Worm (Caenorhabditis elegans) whole organism, L2 larva: ENCODE measurements around the gene frpr-18.
A peak's percentile ranks its signal among the peaks of the same experiment; 100 is the strongest.

Source experiments
- C34F6.9 ChIP-seq: fragments of 150-350 bp; optimal IDR thresholded peaks from 2 replicates; lab custom pipeline; 2014; ENCODE audit warnings: missing biosample characterization, missing genetic modification characterization
- R02D3.7 ChIP-seq: fragments of 150-350 bp; optimal IDR thresholded peaks from 2 replicates; lab custom pipeline; 2014; ENCODE audit warnings: missing biosample characterization, missing genetic modification characterization
- ZK546.5 ChIP-seq: sonication (generic microtip); optimal IDR thresholded peaks from 2 replicates; lab custom pipeline; 2017; ENCODE audit warnings: missing biosample characterization, missing genetic modification characterization
- alr-1 ChIP-seq: fragments of 150-350 bp; optimal IDR thresholded peaks from 2 replicates; lab custom pipeline; 2014; ENCODE audit warnings: missing biosample characterization, missing genetic modification characterization
- ama-1 ChIP-seq: fragments of 150-350 bp; optimal IDR thresholded peaks from 2 replicates; lab custom pipeline; 2018; ENCODE audit warnings: inconsistent platforms
- blmp-1 ChIP-seq: sonication (generic microtip); optimal IDR thresholded peaks from 2 replicates; lab custom pipeline; 2017; ENCODE audit warnings: missing genetic modification characterization, mild to moderate bottlenecking, missing compliant biosample characterization, antibody characterized with exemption, moderate library complexity; ENCODE audit not compliant: insufficient read depth
- ceh-16 ChIP-seq: fragments of 150-350 bp; optimal IDR thresholded peaks from 2 replicates; lab custom pipeline; 2014; ENCODE audit warnings: missing biosample characterization, missing genetic modification characterization
- crh-2 ChIP-seq: sonication (generic microtip); optimal IDR thresholded peaks from 2 replicates; lab custom pipeline; 2017; ENCODE audit warnings: missing biosample characterization, missing genetic modification characterization
- egl-27 ChIP-seq: sonication (generic microtip); optimal IDR thresholded peaks from 3 replicates; lab custom pipeline; 2017; ENCODE audit warnings: missing biosample characterization, missing genetic modification reagents, missing genetic modification characterization
- elt-1 ChIP-seq: fragments of 150-350 bp; optimal IDR thresholded peaks from 2 replicates; lab custom pipeline; 2014; ENCODE audit warnings: missing biosample characterization, missing genetic modification characterization
- elt-3 ChIP-seq: sonication (generic microtip); optimal IDR thresholded peaks from 2 replicates; lab custom pipeline; 2017; ENCODE audit warnings: missing biosample characterization, missing genetic modification characterization
- fos-1 ChIP-seq: fragments of 150-350 bp; optimal IDR thresholded peaks from 2 replicates; lab custom pipeline; 2014; ENCODE audit warnings: missing biosample characterization, missing genetic modification characterization
- gmeb-1 ChIP-seq: fragments of 150-350 bp; optimal IDR thresholded peaks from 2 replicates; lab custom pipeline; 2014; ENCODE audit warnings: missing biosample characterization, missing genetic modification characterization
- lin-39 ChIP-seq: fragments of 150-350 bp; optimal IDR thresholded peaks from 2 replicates; lab custom pipeline; 2014; ENCODE audit warnings: missing biosample characterization, missing genetic modification reagents, missing genetic modification characterization
- mab-5 ChIP-seq: fragments of 150-350 bp; optimal IDR thresholded peaks from 2 replicates; lab custom pipeline; 2014; ENCODE audit warnings: missing biosample characterization, missing genetic modification characterization
- mbf-1 ChIP-seq: sonication (generic microtip); optimal IDR thresholded peaks from 2 replicates; lab custom pipeline; 2017; ENCODE audit warnings: missing biosample characterization, missing genetic modification characterization
- nhr-10 ChIP-seq: sonication (generic microtip); optimal IDR thresholded peaks from 2 replicates; lab custom pipeline; 2017; ENCODE audit warnings: missing biosample characterization, missing genetic modification characterization
- nhr-11 ChIP-seq: fragments of 150-350 bp; optimal IDR thresholded peaks from 2 replicates; lab custom pipeline; 2014; ENCODE audit warnings: missing biosample characterization, missing genetic modification characterization
- nhr-129 ChIP-seq: fragments of 150-350 bp; optimal IDR thresholded peaks from 2 replicates; lab custom pipeline; 2014; ENCODE audit warnings: missing biosample characterization, missing genetic modification characterization
- nhr-21 ChIP-seq: fragments of 150-350 bp; optimal IDR thresholded peaks from 2 replicates; lab custom pipeline; 2014; ENCODE audit warnings: missing biosample characterization, missing genetic modification characterization
- nhr-23 ChIP-seq: fragments of 150-350 bp; optimal IDR thresholded peaks from 2 replicates; lab custom pipeline; 2014; ENCODE audit warnings: missing biosample characterization, missing genetic modification reagents, missing genetic modification characterization
- nhr-25 ChIP-seq: fragments of 150-350 bp; sonication (generic microtip); optimal IDR thresholded peaks from 3 replicates; lab custom pipeline; 2014; ENCODE audit warnings: missing biosample characterization, missing genetic modification characterization
- nhr-6 ChIP-seq: fragments of 150-350 bp; optimal IDR thresholded peaks from 2 replicates; lab custom pipeline; 2014; ENCODE audit warnings: missing biosample characterization, missing genetic modification characterization
- nhr-77 ChIP-seq: fragments of 150-350 bp; optimal IDR thresholded peaks from 2 replicates; lab custom pipeline; 2014; ENCODE audit warnings: missing biosample characterization, missing genetic modification characterization
- peb-1 ChIP-seq: fragments of 150-350 bp; optimal IDR thresholded peaks from 2 replicates; lab custom pipeline; 2014; ENCODE audit warnings: missing biosample characterization, missing genetic modification characterization
- skn-1 ChIP-seq: sonication (generic microtip); optimal IDR thresholded peaks from 2 replicates; lab custom pipeline; 2017; ENCODE audit warnings: missing biosample characterization, missing genetic modification characterization
- sma-3 ChIP-seq: sonication (generic microtip); optimal IDR thresholded peaks from 2 replicates; lab custom pipeline; 2016; ENCODE audit warnings: missing genetic modification reagents, missing genetic modification characterization, missing compliant biosample characterization
- sma-9 ChIP-seq, 2 experiments: fragments of 150-350 bp in 1 of 2; sonication (generic microtip) in 1 of 2; optimal IDR thresholded peaks; 2 replicates each; lab custom pipeline; 2014 to 2016; ENCODE audit warnings: missing genetic modification characterization in 2 of 2, mild to moderate bottlenecking in 1 of 2, missing biosample characterization in 1 of 2, missing compliant biosample characterization in 1 of 2, missing genetic modification reagents in 1 of 2, moderate library complexity in 1 of 2
- snpc-4 ChIP-seq: fragments of 150-350 bp; optimal IDR thresholded peaks from 2 replicates; lab custom pipeline; 2014; ENCODE audit warnings: missing biosample characterization, missing genetic modification characterization
- unc-39 ChIP-seq: fragments of 150-350 bp; optimal IDR thresholded peaks from 2 replicates; lab custom pipeline; 2014; ENCODE audit warnings: missing biosample characterization, missing genetic modification characterization
- unc-55 ChIP-seq: fragments of 150-350 bp; sonication (generic microtip); optimal IDR thresholded peaks from 3 replicates; lab custom pipeline; 2014; ENCODE audit warnings: missing biosample characterization, missing genetic modification reagents, missing genetic modification characterization
- unc-62 ChIP-seq: fragments of 150-350 bp; optimal IDR thresholded peaks from 2 replicates; lab custom pipeline; 2014; ENCODE audit warnings: missing biosample characterization, missing genetic modification reagents, missing genetic modification characterization
- zag-1 ChIP-seq: fragments of 150-350 bp; optimal IDR thresholded peaks from 2 replicates; lab custom pipeline; 2014; ENCODE audit warnings: missing biosample characterization, missing genetic modification characterization
- ztf-1 ChIP-seq: fragments of 200-800 bp; sonication (Bioruptor generic); conservative IDR thresholded peaks from 2 replicates; pipeline ENCODE4 v1.3.6; 2022; ENCODE audit warnings: missing genetic modification characterization, missing compliant biosample characterization
- ztf-11 ChIP-seq: sonication (generic microtip); optimal IDR thresholded peaks from 2 replicates; lab custom pipeline; 2017; ENCODE audit warnings: missing biosample characterization, missing genetic modification characterization
- ztf-4 ChIP-seq: fragments of 150-350 bp; optimal IDR thresholded peaks from 2 replicates; lab custom pipeline; 2014; ENCODE audit warnings: missing biosample characterization, missing genetic modification characterization

The frpr-18 gene

DNA sequence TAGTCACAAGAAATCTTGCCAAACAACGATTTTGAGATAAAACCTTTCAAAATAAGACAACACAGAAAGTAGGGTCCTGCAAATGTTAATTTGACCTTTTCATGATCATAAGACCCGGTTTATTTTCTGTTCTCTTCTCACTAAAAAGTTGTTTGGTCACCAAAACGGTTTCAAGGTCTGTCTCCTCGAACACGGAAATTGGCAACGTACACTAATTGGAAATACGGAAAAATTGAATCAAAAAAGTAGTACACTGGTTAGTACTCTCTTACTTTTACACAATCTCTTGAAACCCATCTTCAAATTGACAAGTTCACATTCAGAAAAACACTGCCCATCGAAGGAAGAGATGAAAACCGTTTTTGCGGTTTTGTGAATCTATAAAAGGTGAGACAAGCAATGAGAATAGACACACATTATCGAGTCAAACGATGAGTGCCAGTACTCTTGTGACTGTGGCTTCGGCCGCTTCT is 39.3 kb upstream of the frpr-18 start, which contains the start of gene col-142:
col-142 (plus strand) TSS at position 423 of the 473 bp plus-strand sequence.
- peak; percentile 8 for TF ChIP-seq sma-3 (GFP tag; lab: Kevin White, UChicago)
- no peak for TF ChIP-seq crh-2 (tag; lab: Kevin White, UChicago)

DNA sequence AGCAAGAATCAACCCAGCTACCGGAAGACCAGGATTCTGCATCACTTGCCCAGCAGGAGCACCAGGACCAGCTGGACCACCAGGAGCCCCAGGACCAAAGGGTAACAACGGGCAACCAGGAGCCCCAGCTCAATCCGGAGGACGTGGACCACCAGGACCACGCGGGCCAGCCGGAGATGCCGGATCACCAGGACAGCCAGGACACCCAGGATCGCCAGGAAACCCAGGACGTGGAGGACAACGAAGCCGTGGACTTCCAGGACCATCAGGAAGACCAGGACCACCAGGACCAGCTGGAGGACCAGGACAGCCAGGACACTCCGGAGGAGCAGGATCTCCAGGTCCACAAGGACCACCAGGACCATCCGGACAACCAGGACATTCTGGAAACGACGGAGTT is 38.6 kb upstream of the frpr-18 start:
- TF ChIP-seq ztf-4 (tag; lab: Kevin White, UChicago): no peak
- TF ChIP-seq ztf-1 (GFP tag; lab: Robert Waterston, UW): no peak
- no peak for TF ChIP-seq mab-5
- no peak for TF ChIP-seq ceh-16 (tag; lab: Kevin White, UChicago)
- no peak for TF ChIP-seq nhr-10 (tag; lab: Kevin White, UChicago)
- TF ChIP-seq crh-2 (tag; lab: Kevin White, UChicago): no peak
- TF ChIP-seq alr-1 (tag; lab: Kevin White, UChicago): no peak
- TF ChIP-seq ztf-11 (tag; lab: Kevin White, UChicago): no peak
- TF ChIP-seq blmp-1: no peak
- no peak for TF ChIP-seq sma-9 (GFP tag; optimal IDR thresholded peaks at IDR 0.05; lab: Kevin White, UChicago)
- no peak for TF ChIP-seq sma-9 (tag; optimal IDR thresholded peaks at IDR 0.05; lab: Kevin White, UChicago)
- no peak for TF ChIP-seq snpc-4 (tag; lab: Kevin White, UChicago)
- no peak for TF ChIP-seq fos-1 (tag; lab: Kevin White, UChicago)
- no peak for TF ChIP-seq nhr-11
- no peak for TF ChIP-seq mbf-1
- TF ChIP-seq unc-62 (GFP tag; lab: Kevin White, UChicago): no peak

DNA sequence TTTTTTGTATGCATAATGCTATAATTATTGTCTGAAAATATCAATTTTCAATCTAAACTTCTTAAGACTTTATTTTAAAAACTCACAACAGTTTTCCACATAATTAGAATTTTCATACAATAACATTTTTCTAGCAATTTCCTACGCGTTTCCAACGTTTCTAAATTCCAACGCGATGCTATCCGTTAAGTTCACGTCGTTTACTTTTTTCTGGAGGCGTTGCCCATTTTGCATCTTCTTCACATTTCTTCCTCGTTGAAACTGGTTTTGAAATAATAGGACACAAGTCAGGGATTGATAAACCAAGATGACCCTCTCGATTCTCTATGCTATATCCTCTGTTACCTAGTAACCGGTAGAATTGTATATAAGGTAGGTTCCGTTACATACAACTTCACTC is 34.9 kb upstream of the frpr-18 start, which contains the start of the genes T15B7.14 and col-143:
T15B7.14 (minus strand) TSS at position 101 of the 400 bp plus-strand sequence.
col-143 (plus strand) TSS at position 394 of the 400 bp plus-strand sequence.
- no peak for TF ChIP-seq lin-39 (tag; lab: Kevin White, UChicago)
- no peak for TF ChIP-seq nhr-25 (tag; lab: Kevin White, UChicago)
- TF ChIP-seq elt-3: no peak
- no peak for TF ChIP-seq ZK546.5
- no peak for TF ChIP-seq nhr-10 (tag; lab: Kevin White, UChicago)
- TF ChIP-seq nhr-77 (tag; lab: Kevin White, UChicago): no peak
- TF ChIP-seq nhr-23 (tag; lab: Kevin White, UChicago): no peak
- TF ChIP-seq unc-39: no peak
- no peak for TF ChIP-seq zag-1
- no peak for TF ChIP-seq peb-1 (tag; lab: Kevin White, UChicago)
- no peak for TF ChIP-seq nhr-6
- TF ChIP-seq fos-1 (tag; lab: Kevin White, UChicago): no peak
- no peak for TF ChIP-seq elt-1
- TF ChIP-seq mbf-1: no peak
- TF ChIP-seq sma-9 (GFP tag; optimal IDR thresholded peaks at IDR 0.05; lab: Kevin White, UChicago): no peak
- no peak for TF ChIP-seq sma-9 (tag; optimal IDR thresholded peaks at IDR 0.05; lab: Kevin White, UChicago)
- TF ChIP-seq R02D3.7 (tag; lab: Kevin White, UChicago): no peak
- no peak for TF ChIP-seq ama-1
- TF ChIP-seq ztf-1 (GFP tag; lab: Robert Waterston, UW): no peak
- no peak for TF ChIP-seq nhr-21
- no peak for TF ChIP-seq egl-27 (tag; lab: Kevin White, UChicago)

DNA sequence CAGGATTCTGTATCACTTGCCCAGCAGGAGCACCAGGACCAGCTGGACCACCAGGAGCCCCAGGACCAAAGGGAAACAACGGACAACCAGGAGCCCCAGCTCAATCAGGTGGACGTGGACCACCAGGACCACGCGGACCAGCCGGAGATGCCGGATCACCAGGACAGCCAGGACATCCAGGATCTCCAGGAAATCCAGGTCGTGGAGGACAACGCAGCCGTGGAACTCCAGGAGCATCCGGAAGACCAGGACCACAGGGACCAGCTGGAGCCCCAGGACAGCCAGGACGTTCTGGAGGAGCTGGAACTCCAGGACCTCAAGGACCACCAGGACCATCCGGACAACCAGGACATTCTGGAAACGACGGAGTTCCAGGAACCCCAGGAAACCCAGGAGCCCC is 34.1 kb upstream of the frpr-18 start:
- no peak for TF ChIP-seq gmeb-1 (tag; lab: Kevin White, UChicago)
- TF ChIP-seq skn-1 (tag; lab: Kevin White, UChicago): no peak

DNA sequence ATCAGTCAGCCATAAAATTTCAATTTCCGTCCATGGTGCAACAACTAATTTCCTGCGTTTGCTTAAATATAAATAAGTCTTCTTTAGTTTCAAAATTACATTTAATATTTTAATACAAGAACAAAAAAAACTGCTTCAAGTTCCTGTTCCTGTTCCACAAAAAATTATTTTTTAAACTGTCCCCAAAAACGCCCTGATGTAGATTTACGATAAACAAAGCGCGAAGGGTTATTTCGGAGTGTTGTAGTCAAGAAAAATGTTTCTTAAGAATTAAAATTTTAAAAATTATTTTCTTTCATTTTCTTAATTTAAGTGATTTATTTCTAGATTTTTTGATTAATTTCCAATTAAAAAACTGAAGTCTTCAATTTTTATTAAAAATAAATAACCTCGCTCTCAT is 31.5 kb upstream of the frpr-18 start, which contains the start of gene T15B7.15:
T15B7.15 (minus strand) TSS at position 67 of the 400 bp plus-strand sequence.
- TF ChIP-seq sma-9 (GFP tag; optimal IDR thresholded peaks at IDR 0.05; lab: Kevin White, UChicago) (peak; percentile 8), sma-9 (tag; optimal IDR thresholded peaks at IDR 0.05; lab: Kevin White, UChicago) (no peak), gmeb-1 (tag; lab: Kevin White, UChicago) (peak; percentile 78), unc-55 (peak; percentile 81), C34F6.9 (tag; lab: Kevin White, UChicago) (peak; percentile 50), nhr-129 (tag; lab: Kevin White, UChicago) (no peak), R02D3.7 (tag; lab: Kevin White, UChicago) (peak; percentile 93), skn-1 (tag; lab: Kevin White, UChicago) (no peak)
